Worm (Caenorhabditis elegans): ENCODE results near the gene glb-29.

Gene glb-29

ce11 chrII:12040167-12040566 lies 31.3 kb downstream of the glb-29 start:
- no peak for TF ChIP-seq unc-62 (GFP tag; optimal IDR thresholded peaks at IDR 0.05)

DNA sequence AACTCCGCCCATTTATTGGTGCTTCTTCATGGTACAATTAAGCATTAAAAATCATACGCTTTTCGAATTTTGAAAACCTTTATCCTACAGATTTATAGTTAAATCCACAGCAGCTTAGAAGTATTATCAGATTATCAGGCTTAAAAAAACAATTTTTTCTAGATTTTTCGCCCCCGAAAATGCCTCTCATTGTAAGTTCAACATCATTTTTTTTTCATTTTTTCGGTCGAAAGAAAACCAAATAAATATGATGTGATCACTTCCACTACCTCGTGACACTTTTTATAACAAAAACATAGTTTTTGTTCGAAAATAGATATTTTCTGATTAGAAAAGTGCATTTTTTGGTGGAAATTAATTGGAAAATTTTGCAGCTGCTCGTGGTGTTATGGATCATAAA lies 32.2 kb downstream of the glb-29 start:
- TF ChIP-seq unc-62 (GFP tag; optimal IDR thresholded peaks at IDR 0.05), result no peak

DNA sequence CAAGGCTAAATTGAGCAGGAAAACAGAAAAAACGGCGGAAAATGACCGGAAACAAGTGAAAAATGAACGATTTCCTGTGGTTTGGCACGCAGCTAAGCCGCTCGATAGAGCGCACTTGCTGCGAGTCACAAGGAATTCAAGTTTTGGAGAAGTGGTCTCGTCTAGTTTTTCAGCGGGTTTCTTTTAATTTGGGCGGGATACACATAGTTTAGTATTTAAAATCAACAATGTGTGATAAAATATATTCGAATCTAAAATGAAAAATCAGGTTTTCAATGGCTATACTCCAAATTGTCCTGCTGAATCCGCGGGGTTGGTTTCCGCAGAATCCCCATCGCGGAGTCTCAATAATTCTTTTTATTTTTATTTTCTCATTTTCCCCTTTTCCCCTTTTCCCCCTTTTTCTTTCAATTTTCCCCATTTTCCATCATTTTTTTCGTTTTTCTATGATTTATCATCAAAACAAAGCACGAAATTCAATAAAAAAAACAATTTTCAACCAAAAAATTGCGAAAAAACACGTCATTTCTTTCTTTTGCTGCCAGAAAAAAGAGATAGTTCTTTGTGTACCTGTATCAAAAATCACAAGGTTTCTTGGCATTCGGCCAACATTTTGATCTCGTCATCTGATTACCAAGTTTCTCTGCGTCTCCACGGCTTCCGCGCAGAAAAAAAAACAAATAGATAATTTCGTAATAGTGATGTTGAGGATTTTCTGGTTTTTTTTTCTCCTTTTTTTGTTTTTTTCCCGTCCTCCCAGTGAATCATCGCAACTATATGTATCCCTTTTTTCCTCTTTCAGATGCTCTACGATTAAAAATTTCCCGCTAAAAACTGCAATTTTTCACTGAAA lies 33.5 kb downstream of the glb-29 start, which contains the start of gene ippk-1:
TSS of gene ippk-1 (plus strand) at position 803 of the 853 bp plus-strand sequence.
- no peak for TF ChIP-seq unc-62 (GFP tag; optimal IDR thresholded peaks at IDR 0.05)

- TF ChIP-seq unc-62 (GFP tag; optimal IDR thresholded peaks at IDR 0.05), result no peak
Observed at ce11 chrII:12049281-12049680, 40.4 kb downstream of the glb-29 start, which contains the start of gene nadk-2. TSS of gene nadk-2 (plus strand) at chrII:12049581.

- no peak for TF ChIP-seq unc-62 (GFP tag; optimal IDR thresholded peaks at IDR 0.05)
Observed at ce11 chrII:12050607-12051006, 41.7 kb downstream of the glb-29 start.

- TF ChIP-seq unc-62 (GFP tag; optimal IDR thresholded peaks at IDR 0.05), result no peak
Observed at ce11 chrII:12051601-12052000, 42.7 kb downstream of the glb-29 start.

- no peak for TF ChIP-seq unc-62 (GFP tag; optimal IDR thresholded peaks at IDR 0.05)
Observed at ce11 chrII:12052136-12052535, 43.3 kb downstream of the glb-29 start.

DNA sequence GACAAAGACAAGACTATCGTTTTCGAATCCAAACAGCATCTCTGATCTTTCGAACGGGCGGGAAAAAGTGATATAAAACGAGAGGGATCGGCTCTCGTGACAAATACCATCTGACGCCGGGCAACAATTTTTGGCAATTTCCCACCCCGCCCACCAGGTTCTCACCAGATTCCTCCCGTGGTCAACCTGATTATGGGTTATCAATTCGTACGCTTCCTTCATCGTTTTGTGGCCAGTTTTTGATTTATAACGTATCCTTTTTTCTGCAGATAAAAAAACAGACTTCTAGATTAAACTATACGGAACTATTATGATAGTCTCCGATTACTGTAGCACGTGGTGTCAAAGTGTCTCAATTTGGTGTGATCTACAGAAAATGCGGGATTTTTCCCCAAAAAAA lies 44.1 kb downstream of the glb-29 start:
- TF ChIP-seq unc-62 (GFP tag; optimal IDR thresholded peaks at IDR 0.05), result no peak

DNA sequence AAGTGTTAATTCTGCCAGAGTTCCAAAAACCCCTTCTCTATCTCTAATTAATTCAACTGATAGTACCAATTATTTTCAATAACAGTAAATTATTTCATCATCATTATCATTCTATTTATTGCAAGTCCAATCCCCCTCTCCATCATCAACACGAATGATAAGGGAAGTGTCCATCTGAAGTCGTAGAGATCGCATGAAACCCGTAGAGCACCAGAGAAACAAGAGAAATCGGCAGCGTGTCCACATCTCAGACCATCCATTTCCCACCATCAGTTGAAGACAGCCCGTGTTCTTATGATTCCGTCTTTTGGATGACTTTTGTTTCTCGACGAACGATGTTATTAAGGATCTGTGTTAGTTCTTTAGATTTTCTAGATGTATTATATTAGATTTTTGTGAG lies 44.6 kb downstream of the glb-29 start:
- no peak for TF ChIP-seq unc-62 (GFP tag; optimal IDR thresholded peaks at IDR 0.05)

ce11 chrII:12054150-12054549 lies 45.3 kb downstream of the glb-29 start:
- no peak for TF ChIP-seq unc-62 (GFP tag; optimal IDR thresholded peaks at IDR 0.05)

ce11 chrII:12054558-12054957 lies 45.7 kb downstream of the glb-29 start:
- no peak for TF ChIP-seq unc-62 (GFP tag; optimal IDR thresholded peaks at IDR 0.05)

ce11 chrII:12055408-12056140 lies 46.7 kb downstream of the glb-29 start:
- TF ChIP-seq unc-62 (GFP tag; optimal IDR thresholded peaks at IDR 0.05), result no peak

DNA sequence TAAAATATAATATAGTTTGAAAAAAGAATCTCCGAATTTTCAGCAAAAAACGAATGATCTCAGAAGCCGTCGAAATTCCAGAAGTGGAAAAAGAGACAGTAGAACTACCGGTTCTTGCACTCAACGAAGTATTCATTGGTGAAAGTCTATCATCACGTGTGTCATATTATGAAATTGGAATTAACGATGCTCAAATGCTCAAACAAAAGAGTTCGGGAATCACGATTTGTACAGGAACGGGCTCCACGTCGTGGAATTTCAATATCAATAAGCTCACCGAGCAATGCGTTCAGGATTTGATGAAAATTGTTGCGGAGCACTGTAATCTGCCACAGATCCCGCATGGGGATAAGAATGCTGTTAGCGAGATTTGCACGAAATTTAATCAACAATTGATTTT lies 49.4 kb downstream of the glb-29 start:
- TF ChIP-seq unc-62 (GFP tag; optimal IDR thresholded peaks at IDR 0.05), result no peak

DNA sequence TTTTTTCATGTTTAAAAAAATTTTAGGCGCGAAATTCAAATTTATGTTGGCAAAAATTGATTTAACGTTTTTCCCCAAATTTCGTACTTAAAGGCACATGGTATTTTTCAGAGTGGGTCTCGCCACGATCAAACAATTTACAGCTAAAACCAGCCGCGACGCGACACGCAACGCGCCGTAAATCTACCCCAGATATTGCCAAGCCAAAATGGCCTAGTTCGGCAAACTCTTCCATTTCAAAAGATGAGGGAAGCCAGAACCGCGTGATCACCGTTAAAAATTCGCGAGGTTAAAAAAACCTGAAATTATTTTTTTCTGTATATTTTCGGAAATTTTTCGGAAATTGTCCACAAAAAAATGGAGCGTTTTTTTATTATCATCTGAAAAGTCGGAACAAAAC lies 51.0 kb downstream of the glb-29 start:
- no peak for TF ChIP-seq unc-62 (GFP tag; optimal IDR thresholded peaks at IDR 0.05)

DNA sequence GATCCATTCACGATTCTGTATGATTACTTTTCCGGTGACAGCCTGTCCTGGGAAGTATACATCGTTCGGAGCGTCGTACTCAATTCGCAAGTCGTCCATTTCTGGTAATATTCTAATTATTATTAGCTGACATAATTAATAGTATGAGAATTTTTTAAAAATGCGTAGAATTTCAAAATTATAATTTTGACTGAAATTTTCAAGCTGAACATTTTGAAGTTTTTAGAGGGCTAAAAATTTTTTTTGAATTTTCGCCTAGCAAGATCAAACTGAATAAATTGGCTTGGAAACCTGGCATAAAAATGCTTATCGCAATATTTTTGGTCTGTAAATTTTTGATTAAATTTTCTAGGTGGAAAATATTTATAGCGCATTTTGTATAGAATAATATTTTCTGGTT lies 53.6 kb downstream of the glb-29 start, which contains the start of gene arrd-7:
TSS of gene arrd-7 (minus strand) at position 101 of the 400 bp plus-strand sequence.
- TF ChIP-seq unc-62 (GFP tag; optimal IDR thresholded peaks at IDR 0.05), result no peak

- no peak for TF ChIP-seq unc-62 (GFP tag; optimal IDR thresholded peaks at IDR 0.05)
Observed at ce11 chrII:12063076-12063475, 54.2 kb downstream of the glb-29 start.

ce11 chrII:12064680-12065135 lies 55.8 kb downstream of the glb-29 start, which contains the start of gene arrd-8:
TSS of gene arrd-8 (plus strand) at chrII:12065085.
- TF ChIP-seq unc-62 (GFP tag; optimal IDR thresholded peaks at IDR 0.05), result no peak

Data from whole organism, dauer.